Fruit fly (Drosophila melanogaster) whole organism, prepupa: ENCODE results near the gene eIF1A.

Experiments used
- Blimp-1 ChIP-seq: fragments of 200-800 bp; sonication (Bioruptor generic); optimal IDR thresholded peaks from 3 replicates; lab custom pipeline; 2017; ENCODE audit warnings: missing biosample characterization, missing genetic modification characterization, mild to moderate bottlenecking, moderate library complexity, missing genetic modification reagents
- CG10669 ChIP-seq: fragments of 200-800 bp; sonication (Bioruptor generic); optimal IDR thresholded peaks from 3 replicates; lab custom pipeline; 2018; ENCODE audit warnings: missing biosample characterization, mild to moderate bottlenecking, missing genetic modification characterization, moderate library complexity
- CG11294 ChIP-seq: fragments of 200-800 bp; sonication (Bioruptor generic); IDR thresholded peaks from 2 replicates; pipeline ENCODE4 v1.3.6; 2022; ENCODE audit warnings: missing biosample characterization, missing genetic modification characterization
- CG15336 ChIP-seq: fragments of 200-800 bp; sonication (Bioruptor generic); IDR thresholded peaks from 2 replicates; pipeline ENCODE4 v1.3.6; 2022; ENCODE audit warnings: missing biosample characterization, missing genetic modification characterization
- CG16779 ChIP-seq: fragments of 200-800 bp; sonication (Bioruptor generic); optimal IDR thresholded peaks from 3 replicates; lab custom pipeline; 2017; ENCODE audit warnings: missing biosample characterization, mild to moderate bottlenecking, missing genetic modification characterization
- CG31627 ChIP-seq: fragments of 200-800 bp; sonication (Bioruptor generic); optimal IDR thresholded peaks from 3 replicates; lab custom pipeline; 2016; ENCODE audit warnings: missing biosample characterization, missing genetic modification characterization
- CG32006 ChIP-seq: fragments of 200-800 bp; sonication (Bioruptor generic); optimal IDR thresholded peaks from 3 replicates; lab custom pipeline; 2017; ENCODE audit warnings: missing biosample characterization, mild to moderate bottlenecking, missing genetic modification characterization
- CG34406 ChIP-seq: fragments of 200-800 bp; sonication (Bioruptor generic); optimal IDR thresholded peaks from 3 replicates; lab custom pipeline; 2016; ENCODE audit warnings: missing biosample characterization, missing genetic modification characterization
- CG3919 ChIP-seq: fragments of 200-800 bp; sonication (Bioruptor generic); optimal IDR thresholded peaks from 3 replicates; lab custom pipeline; 2016; ENCODE audit warnings: missing biosample characterization, missing genetic modification characterization
- CG4318 ChIP-seq: fragments of 200-800 bp; sonication (Bioruptor generic); optimal IDR thresholded peaks from 3 replicates; lab custom pipeline; 2017; ENCODE audit warnings: missing biosample characterization, mild to moderate bottlenecking, missing genetic modification characterization
- CG6163 ChIP-seq: fragments of 200-800 bp; sonication (Bioruptor generic); IDR thresholded peaks from 3 replicates; pipeline ENCODE4 v1.3.6; 2022; ENCODE audit warnings: missing biosample characterization, missing genetic modification characterization
- CG6276 ChIP-seq: fragments of 200-800 bp; sonication (Bioruptor generic); optimal IDR thresholded peaks from 2 replicates; lab custom pipeline; 2017; ENCODE audit warnings: missing biosample characterization, mild to moderate bottlenecking, missing genetic modification characterization
- CG6808 ChIP-seq: fragments of 200-800 bp; sonication (Bioruptor generic); optimal IDR thresholded peaks from 3 replicates; lab custom pipeline; 2017; ENCODE audit warnings: missing biosample characterization, missing genetic modification characterization, mild to moderate bottlenecking, moderate library complexity, missing genetic modification reagents
- CG6854 ChIP-seq: fragments of 200-800 bp; sonication (Bioruptor generic); optimal IDR thresholded peaks from 2 replicates; lab custom pipeline; 2017; ENCODE audit warnings: missing biosample characterization, mild to moderate bottlenecking, missing genetic modification characterization
- CG8119 ChIP-seq: fragments of 200-800 bp; sonication (Bioruptor generic); IDR thresholded peaks from 3 replicates; pipeline ENCODE4 v1.3.6; 2022; ENCODE audit warnings: missing biosample characterization, missing genetic modification characterization
- CG8319 ChIP-seq: fragments of 200-800 bp; sonication (Bioruptor generic); optimal IDR thresholded peaks from 3 replicates; lab custom pipeline; 2016; ENCODE audit warnings: missing biosample characterization, missing genetic modification characterization
- CG8632 ChIP-seq: fragments of 200-800 bp; sonication (Bioruptor generic); optimal IDR thresholded peaks from 3 replicates; lab custom pipeline; 2016; ENCODE audit warnings: missing biosample characterization, missing genetic modification characterization
- CG9139 ChIP-seq: fragments of 200-800 bp; sonication (Bioruptor generic); optimal IDR thresholded peaks from 3 replicates; lab custom pipeline; 2017; ENCODE audit warnings: missing biosample characterization, mild to moderate bottlenecking, missing genetic modification characterization
- Eip78C ChIP-seq: fragments of 200-800 bp; sonication (Bioruptor generic); peaks from one replicate; lab custom pipeline; 2016; ENCODE audit warnings: missing biosample characterization, missing genetic modification characterization
- Ets21C ChIP-seq: fragments of 200-800 bp; sonication (Bioruptor generic); optimal IDR thresholded peaks from 3 replicates; lab custom pipeline; 2016; ENCODE audit warnings: missing biosample characterization, missing genetic modification characterization
- Gug ChIP-seq: fragments of 200-800 bp; sonication (Bioruptor generic); IDR thresholded peaks from 2 replicates; pipeline ENCODE4 v1.3.6; 2022; ENCODE audit warnings: missing biosample characterization, missing genetic modification characterization
- Hr39 ChIP-seq: fragments of 200-800 bp; sonication (Bioruptor generic); optimal IDR thresholded peaks from 2 replicates; lab custom pipeline; 2016; ENCODE audit warnings: missing biosample characterization, missing genetic modification characterization
- Hr4 ChIP-seq: fragments of 200-800 bp; sonication (Bioruptor generic); optimal IDR thresholded peaks from 3 replicates; lab custom pipeline; 2016; ENCODE audit warnings: missing biosample characterization, missing genetic modification characterization
- Lpt ChIP-seq: fragments of 200-800 bp; sonication (Bioruptor generic); optimal IDR thresholded peaks from 3 replicates; lab custom pipeline; 2016; ENCODE audit warnings: missing biosample characterization, missing genetic modification characterization
- Met ChIP-seq: fragments of 200-800 bp; sonication (Bioruptor generic); optimal IDR thresholded peaks from 3 replicates; lab custom pipeline; 2016; ENCODE audit warnings: missing biosample characterization, missing genetic modification characterization
- OdsH ChIP-seq: fragments of 200-800 bp; sonication (Bioruptor generic); optimal IDR thresholded peaks from 3 replicates; lab custom pipeline; 2016; ENCODE audit warnings: missing biosample characterization, missing genetic modification characterization
- Sox102F ChIP-seq: fragments of 200-800 bp; sonication (Bioruptor generic); optimal IDR thresholded peaks from 2 replicates; lab custom pipeline; 2016; ENCODE audit warnings: missing biosample characterization, mild to moderate bottlenecking, missing genetic modification characterization
- Sox14 ChIP-seq: fragments of 200-800 bp; sonication (Bioruptor generic); optimal IDR thresholded peaks from 3 replicates; lab custom pipeline; 2016; ENCODE audit warnings: missing biosample characterization, missing genetic modification characterization
- achi ChIP-seq: fragments of 200-800 bp; sonication (Bioruptor generic); optimal IDR thresholded peaks from 3 replicates; lab custom pipeline; 2016; ENCODE audit warnings: missing biosample characterization, missing genetic modification characterization
- acj6 ChIP-seq: fragments of 200-800 bp; sonication (Bioruptor generic); optimal IDR thresholded peaks from 3 replicates; lab custom pipeline; 2016; ENCODE audit warnings: missing biosample characterization, missing genetic modification characterization
- cyc ChIP-seq: fragments of 200-800 bp; sonication (Bioruptor generic); optimal IDR thresholded peaks from 3 replicates; lab custom pipeline; 2016; ENCODE audit warnings: missing biosample characterization, missing genetic modification characterization
- eg ChIP-seq: fragments of 200-800 bp; sonication (Bioruptor generic); IDR thresholded peaks from 3 replicates; pipeline ENCODE4 v1.3.6; 2022; ENCODE audit warnings: missing biosample characterization, missing genetic modification characterization
- esn ChIP-seq: fragments of 200-800 bp; sonication (Bioruptor generic); optimal IDR thresholded peaks from 2 replicates; lab custom pipeline; 2016; ENCODE audit warnings: missing biosample characterization, mild to moderate bottlenecking, missing genetic modification characterization, moderate library complexity
- fkh ChIP-seq: fragments of 200-800 bp; sonication (Bioruptor generic); optimal IDR thresholded peaks from 3 replicates; lab custom pipeline; 2017; ENCODE audit warnings: missing biosample characterization, mild to moderate bottlenecking, missing genetic modification characterization, moderate library complexity
- net ChIP-seq: fragments of 200-800 bp; sonication (Bioruptor generic); optimal IDR thresholded peaks from 3 replicates; lab custom pipeline; 2016; ENCODE audit warnings: missing biosample characterization, missing genetic modification characterization
- pdm3 ChIP-seq: fragments of 200-800 bp; sonication (Bioruptor generic); optimal IDR thresholded peaks from 3 replicates; lab custom pipeline; 2016; ENCODE audit warnings: missing biosample characterization, missing genetic modification characterization
- salr ChIP-seq, 2 experiments: fragments of 200-800 bp; sonication (Bioruptor generic); optimal IDR thresholded peaks; 3 replicates each; lab custom pipeline; 2016 to 2018; ENCODE audit warnings: missing biosample characterization in 2 of 2, missing genetic modification characterization in 2 of 2, mild to moderate bottlenecking in 1 of 2
- ss ChIP-seq, 2 experiments: fragments of 200-800 bp; sonication (Bioruptor generic); optimal IDR thresholded peaks; 2 replicates in 1 of 2; 3 replicates in 1 of 2; lab custom pipeline; 2017 to 2018; ENCODE audit warnings: mild to moderate bottlenecking in 2 of 2, missing biosample characterization in 2 of 2, missing genetic modification characterization in 2 of 2, moderate library complexity in 1 of 2
- svp ChIP-seq: fragments of 200-800 bp; sonication (Bioruptor generic); peaks from one replicate; lab custom pipeline; 2016; ENCODE audit warnings: missing biosample characterization, missing genetic modification characterization
- topi ChIP-seq: fragments of 200-800 bp; sonication (Bioruptor generic); optimal IDR thresholded peaks from 3 replicates; lab custom pipeline; 2016; ENCODE audit warnings: missing biosample characterization, missing genetic modification characterization
- vri ChIP-seq: fragments of 200-800 bp; sonication (Bioruptor generic); optimal IDR thresholded peaks from 3 replicates; lab custom pipeline; 2016; ENCODE audit warnings: missing biosample characterization, mild to moderate bottlenecking, missing genetic modification characterization

eIF1A gene

dm6 chr3R:18297444-18298297, 23.2 kb downstream of the eIF1A start (continued):
- TF ChIP-seq Met (GFP tag; lab: Kevin White, UChicago) (no peak), CG15336 (peak; percentile 47; the same call in 1 of the 2 replicates), svp (peak; percentile 67), Hr39 (GFP tag; lab: Kevin White, UChicago) (no peak), salr (GFP tag; optimal IDR thresholded peaks at IDR 0.05; lab: Kevin White, UChicago) (peak in 1 of 2 experiments; percentile 19), CG10669 (peak; percentile 26), CG8119 (GFP tag; lab: Robert Waterston, UW) (peak; percentile 42; the same call in 1 of the 3 replicates), CG6808 (no peak), CG8319 (no peak), Sox102F (no peak)

dm6 chr3R:18298298-18298899, 23.9 kb downstream of the eIF1A start:
- TF ChIP-seq Hr39 (GFP tag; lab: Kevin White, UChicago) (peak; percentile 37), pdm3 (GFP tag; lab: Kevin White, UChicago) (peak; percentile 5), CG6276 (peak; percentile 46), fkh (GFP tag; lab: Kevin White, UChicago) (peak; percentile 41), cyc (GFP tag; lab: Kevin White, UChicago) (peak; percentile 12), CG32006 (GFP tag; lab: Kevin White, UChicago) (peak; percentile 20), Hr4 (GFP tag; lab: Kevin White, UChicago) (peak; percentile 12), vri (GFP tag; lab: Kevin White, UChicago) (peak; percentile 51), CG4318 (no peak), Sox14 (GFP tag; lab: Kevin White, UChicago) (peak; percentile 38), net (GFP tag; lab: Kevin White, UChicago) (peak; percentile 21), Blimp-1 (GFP tag; lab: Kevin White, UChicago) (no peak), CG6163 (GFP tag; lab: Robert Waterston, UW) (peak; percentile 80), Ets21C (GFP tag; lab: Kevin White, UChicago) (no peak), CG11294 (no peak), CG6854 (GFP tag; lab: Kevin White, UChicago) (no peak), Eip78C (peak; percentile 83), OdsH (GFP tag; lab: Kevin White, UChicago) (peak; percentile 25), Lpt (GFP tag; lab: Kevin White, UChicago) (peak; percentile 50), Gug (GFP tag; lab: Robert Waterston, UW) (peak; percentile 45), CG8119 (GFP tag; lab: Robert Waterston, UW) (peak; percentile 57), CG9139 (GFP tag; lab: Kevin White, UChicago) (peak; percentile 36), ss (GFP tag; optimal IDR thresholded peaks at IDR 0.05; lab: Kevin White, UChicago) (peak; percentile 56 to 72), Sox102F (no peak), svp (peak; percentile 70), achi (GFP tag; lab: Kevin White, UChicago) (peak; percentile 19), esn (GFP tag; lab: Kevin White, UChicago) (peak; percentile 18), CG31627 (no peak), CG15336 (peak; percentile 56), CG34406 (peak; percentile 23), eg (GFP tag; lab: Robert Waterston, UW) (peak; percentile 66), CG8632 (peak; percentile 13), CG3919 (GFP tag; lab: Kevin White, UChicago) (peak; percentile 38), CG16779 (tag; lab: Kevin White, UChicago) (peak; percentile 28), topi (GFP tag; lab: Kevin White, UChicago) (peak; percentile 17), acj6 (no peak)
